Fruit fly (Drosophila melanogaster): ENCODE results near the gene CG42375.

dm6 chr3R:13806032-13806709, 26.7 kb downstream of the CG42375 start:
- TF ChIP-seq pan (optimal IDR thresholded peaks at IDR 0.05), result no peak
- no peak for TF ChIP-seq br (GFP tag; optimal IDR thresholded peaks at IDR 0.05)
- TF ChIP-seq Abd-B (GFP tag; optimal IDR thresholded peaks at IDR 0.05), result no peak
- TF ChIP-seq OdsH (GFP tag; optimal IDR thresholded peaks at IDR 0.05), result no peak
- TF ChIP-seq woc (GFP tag; optimal IDR thresholded peaks at IDR 0.05), result no peak
- no peak for TF ChIP-seq CG32264 (GFP tag; optimal IDR thresholded peaks at IDR 0.05)
- TF ChIP-seq HLH106 (tag; optimal IDR thresholded peaks at IDR 0.05), result no peak
- no peak for TF ChIP-seq psq (GFP tag; optimal IDR thresholded peaks at IDR 0.05)
- no peak for TF ChIP-seq CG9705 (GFP tag; optimal IDR thresholded peaks at IDR 0.05)
- TF ChIP-seq N (GFP tag; optimal IDR thresholded peaks at IDR 0.05), result no peak
- no peak for TF ChIP-seq Vsx2 (GFP tag; optimal IDR thresholded peaks at IDR 0.05; ENCODE audit: partially characterized antibody)
- no peak for TF ChIP-seq fru (GFP tag; optimal IDR thresholded peaks at IDR 0.05)
- TF ChIP-seq Hnf4 (GFP tag; optimal IDR thresholded peaks at IDR 0.05), result no peak

Data from whole organism, wandering third instar larva.